Fruit fly (Drosophila melanogaster) whole organism, embryonic: ENCODE measurements around the gene CG12075.

Source experiments
- Abd-B ChIP-seq: fragments of 200-800 bp; sonication (Bioruptor generic); optimal IDR thresholded peaks from 2 replicates; lab custom pipeline; 2018; ENCODE audit warnings: missing biosample characterization, mild to moderate bottlenecking, missing genetic modification characterization, moderate library complexity
- Awh ChIP-seq: fragments of 200-800 bp; sonication (Bioruptor generic); IDR thresholded peaks from 2 replicates; pipeline ENCODE4, ENCODE4 v1.3.6; 2022; ENCODE audit warnings: missing biosample characterization, missing genetic modification characterization
- BEAF-32 ChIP-seq: fragments of 200-800 bp; sonication (Bioruptor generic); optimal IDR thresholded peaks from 3 replicates; lab custom pipeline; 2017; ENCODE audit warnings: missing biosample characterization, missing genetic modification characterization, mild to moderate bottlenecking, moderate library complexity, missing genetic modification reagents
- BtbVII ChIP-seq: fragments of 200-800 bp; sonication (Bioruptor generic); optimal IDR thresholded peaks from 3 replicates; lab custom pipeline; 2017; ENCODE audit warnings: missing biosample characterization, mild to moderate bottlenecking, missing genetic modification characterization
- CG10209 ChIP-seq: fragments of 200-800 bp; sonication (Bioruptor generic); optimal IDR thresholded peaks from 3 replicates; lab custom pipeline; 2017; ENCODE audit warnings: missing biosample characterization, mild to moderate bottlenecking, missing genetic modification characterization, missing genetic modification reagents
- CG10959 ChIP-seq: fragments of 200-800 bp; sonication (Bioruptor generic); IDR thresholded peaks from 2 replicates; pipeline ENCODE4 v1.3.6; 2022; ENCODE audit warnings: missing biosample characterization, missing genetic modification characterization
- CG11398 ChIP-seq: fragments of 200-800 bp; sonication (Bioruptor generic); optimal IDR thresholded peaks from 2 replicates; lab custom pipeline; 2016; ENCODE audit warnings: missing biosample characterization, missing genetic modification characterization
- CG11560 ChIP-seq: fragments of 200-800 bp; sonication (Bioruptor generic); IDR thresholded peaks from 3 replicates; pipeline ENCODE4 v1.3.6; 2022; ENCODE audit warnings: missing biosample characterization, missing genetic modification characterization
- CG12236 ChIP-seq: fragments of 200-800 bp; sonication (Bioruptor generic); optimal IDR thresholded peaks from 2 replicates; lab custom pipeline; 2016; ENCODE audit warnings: missing biosample characterization, missing genetic modification characterization
- CG12299 ChIP-seq: fragments of 200-800 bp; sonication (Bioruptor generic); optimal IDR thresholded peaks from 2 replicates; lab custom pipeline; 2018; ENCODE audit warnings: missing biosample characterization, mild to moderate bottlenecking, missing genetic modification characterization
- CG12391 ChIP-seq: fragments of 200-800 bp; sonication (Bioruptor generic); optimal IDR thresholded peaks from 3 replicates; lab custom pipeline; 2018; ENCODE audit warnings: missing biosample characterization, mild to moderate bottlenecking, missing genetic modification characterization, moderate library complexity
- CG12744 ChIP-seq: fragments of 200-800 bp; sonication (Bioruptor generic); optimal IDR thresholded peaks from 2 replicates; lab custom pipeline; 2016; ENCODE audit warnings: missing biosample characterization, missing genetic modification characterization
- CG12769 ChIP-seq: fragments of 200-800 bp; sonication (Bioruptor generic); optimal IDR thresholded peaks from 2 replicates; lab custom pipeline; 2019; ENCODE audit warnings: missing biosample characterization, mild to moderate bottlenecking, missing genetic modification characterization, moderate library complexity
- CG14050 ChIP-seq: fragments of 200-800 bp; sonication (Bioruptor generic); IDR thresholded peaks from 3 replicates; pipeline ENCODE4 v1.3.6; 2022; ENCODE audit warnings: missing biosample characterization, missing genetic modification characterization
- CG15073 ChIP-seq: fragments of 200-800 bp; sonication (Bioruptor generic); optimal IDR thresholded peaks from 2 replicates; lab custom pipeline; 2016; ENCODE audit warnings: missing biosample characterization, missing genetic modification characterization
- CG15601 ChIP-seq: fragments of 200-800 bp; sonication (Bioruptor generic); optimal IDR thresholded peaks from 3 replicates; lab custom pipeline; 2019; ENCODE audit warnings: missing biosample characterization, mild to moderate bottlenecking, missing genetic modification characterization, moderate library complexity
- CG17912 ChIP-seq: fragments of 200-800 bp; sonication (Bioruptor generic); optimal IDR thresholded peaks from 2 replicates; lab custom pipeline; 2018; ENCODE audit warnings: missing biosample characterization, mild to moderate bottlenecking, missing genetic modification characterization
- CG18599 ChIP-seq: fragments of 200-800 bp; sonication (Bioruptor generic); optimal IDR thresholded peaks from 3 replicates; lab custom pipeline; 2017; ENCODE audit warnings: missing biosample characterization, missing genetic modification characterization, mild to moderate bottlenecking, moderate library complexity, missing genetic modification reagents
- CG4404 ChIP-seq: fragments of 200-800 bp; sonication (Bioruptor generic); IDR thresholded peaks from 2 replicates; pipeline ENCODE4 v1.3.6; 2022; ENCODE audit warnings: missing biosample characterization, missing genetic modification characterization
- CG4820 ChIP-seq: fragments of 200-800 bp; sonication (Bioruptor generic); optimal IDR thresholded peaks from 3 replicates; lab custom pipeline; 2016; ENCODE audit warnings: missing biosample characterization, missing genetic modification characterization
- CG5953 ChIP-seq: fragments of 200-800 bp; sonication (Bioruptor generic); IDR thresholded peaks from 2 replicates; pipeline ENCODE4 v1.3.6; 2022; ENCODE audit warnings: missing biosample characterization, missing genetic modification characterization
- CG6689 ChIP-seq: fragments of 200-800 bp; sonication (Bioruptor generic); IDR thresholded peaks from 2 replicates; pipeline ENCODE4 v1.3.6; 2022; ENCODE audit warnings: missing biosample characterization, missing genetic modification characterization
- CG6765 ChIP-seq: fragments of 200-800 bp; sonication (Bioruptor generic); optimal IDR thresholded peaks from 3 replicates; lab custom pipeline; 2017; ENCODE audit warnings: missing biosample characterization, mild to moderate bottlenecking, missing genetic modification characterization
- CG7786 ChIP-seq: fragments of 200-800 bp; sonication (Bioruptor generic); optimal IDR thresholded peaks from 2 replicates; lab custom pipeline; 2016; ENCODE audit warnings: missing biosample characterization, missing genetic modification characterization
- CG9727 ChIP-seq: fragments of 200-800 bp; sonication (Bioruptor generic); optimal IDR thresholded peaks from 3 replicates; lab custom pipeline; 2017; ENCODE audit warnings: missing biosample characterization, mild to moderate bottlenecking, missing genetic modification characterization
- CHES-1-like ChIP-seq: fragments of 200-800 bp; sonication (Bioruptor generic); optimal IDR thresholded peaks from 2 replicates; lab custom pipeline; 2016; ENCODE audit warnings: missing biosample characterization, missing genetic modification characterization
- Chrac-16 ChIP-seq: fragments of 200-800 bp; sonication (Bioruptor generic); optimal IDR thresholded peaks from 3 replicates; lab custom pipeline; 2016; ENCODE audit warnings: missing biosample characterization, missing genetic modification characterization
- Hr78 ChIP-seq, 2 experiments: fragments of 200-800 bp in 1 of 2; fragments of >200 bp in 1 of 2; sonication (Bioruptor generic) in 1 of 2; optimal IDR thresholded peaks; 2 replicates each; lab custom pipeline; 2017 to 2019; ENCODE audit warnings: missing biosample characterization in 2 of 2, missing genetic modification characterization in 2 of 2, mild to moderate bottlenecking in 1 of 2, moderate library complexity in 1 of 2
- Meics ChIP-seq: fragments of 200-800 bp; sonication (Bioruptor generic); optimal IDR thresholded peaks from 2 replicates; lab custom pipeline; 2017; ENCODE audit warnings: missing biosample characterization, mild to moderate bottlenecking, missing genetic modification characterization
- Side ChIP-seq: fragments of 200-800 bp; sonication (Bioruptor generic); optimal IDR thresholded peaks from 2 replicates; lab custom pipeline; 2016; ENCODE audit warnings: missing biosample characterization, missing genetic modification characterization
- Spps ChIP-seq: fragments of 200-800 bp; sonication (Bioruptor generic); optimal IDR thresholded peaks from 2 replicates; lab custom pipeline; 2018; ENCODE audit warnings: missing biosample characterization, mild to moderate bottlenecking, missing genetic modification characterization
- Xrp1 ChIP-seq: fragments of 200-800 bp; sonication (Bioruptor generic); IDR thresholded peaks from 2 replicates; pipeline ENCODE4 v1.3.6; 2022; ENCODE audit warnings: missing biosample characterization, missing genetic modification characterization
- ac ChIP-seq: fragments of 200-800 bp; sonication (Bioruptor generic); optimal IDR thresholded peaks from 3 replicates; lab custom pipeline; 2017; ENCODE audit warnings: missing biosample characterization, mild to moderate bottlenecking, missing genetic modification characterization
- az2 ChIP-seq: fragments of 200-800 bp; sonication (Bioruptor generic); optimal IDR thresholded peaks from 3 replicates; lab custom pipeline; 2016; ENCODE audit warnings: missing biosample characterization, missing genetic modification characterization
- bcd ChIP-seq: fragments of 200-800 bp; sonication (Bioruptor generic); optimal IDR thresholded peaks from 2 replicates; lab custom pipeline; 2017; ENCODE audit warnings: missing biosample characterization, mild to moderate bottlenecking, missing genetic modification characterization
- cad ChIP-seq: fragments of >200 bp; optimal IDR thresholded peaks from 2 replicates; lab custom pipeline; 2017; ENCODE audit warnings: missing biosample characterization, missing genetic modification characterization
- croc ChIP-seq: fragments of 200-800 bp; sonication (Bioruptor generic); conservative IDR thresholded peaks from 3 replicates; pipeline ENCODE4 v1.3.6; 2022; ENCODE audit warnings: missing biosample characterization, missing genetic modification characterization
- dmrt11E ChIP-seq: fragments of 200-800 bp; sonication (Bioruptor generic); optimal IDR thresholded peaks from 3 replicates; lab custom pipeline; 2018; ENCODE audit warnings: missing biosample characterization, mild to moderate bottlenecking, missing genetic modification characterization, moderate library complexity
- eyg ChIP-seq: fragments of 200-800 bp; sonication (Bioruptor generic); optimal IDR thresholded peaks from 3 replicates; lab custom pipeline; 2016; ENCODE audit warnings: missing biosample characterization, missing genetic modification characterization
- fu2 ChIP-seq: fragments of 200-800 bp; sonication (Bioruptor generic); optimal IDR thresholded peaks from 2 replicates; lab custom pipeline; 2016; ENCODE audit warnings: missing biosample characterization, missing genetic modification characterization
- grau ChIP-seq: fragments of 200-800 bp; optimal IDR thresholded peaks from 3 replicates; lab custom pipeline; 2019; ENCODE audit warnings: missing biosample characterization, mild to moderate bottlenecking, missing genetic modification characterization, moderate library complexity
- h ChIP-seq: fragments of >200 bp; optimal IDR thresholded peaks from 2 replicates; lab custom pipeline; 2017
- lab ChIP-seq: fragments of 200-800 bp; sonication (Bioruptor generic); optimal IDR thresholded peaks from 3 replicates; lab custom pipeline; 2017; ENCODE audit warnings: missing biosample characterization, missing genetic modification characterization, mild to moderate bottlenecking, moderate library complexity, missing genetic modification reagents
- nerfin-1 ChIP-seq: fragments of 200-800 bp; sonication (Bioruptor generic); optimal IDR thresholded peaks from 3 replicates; lab custom pipeline; 2019; ENCODE audit warnings: missing biosample characterization, mild to moderate bottlenecking, missing genetic modification characterization, moderate library complexity
- psq ChIP-seq: fragments of 200-800 bp; sonication (Bioruptor generic); optimal IDR thresholded peaks from 2 replicates; lab custom pipeline; 2017; ENCODE audit warnings: missing biosample characterization, missing genetic modification characterization
- slbo ChIP-seq: fragments of 200-800 bp; sonication (Bioruptor generic); IDR thresholded peaks from 2 replicates; pipeline ENCODE4 v1.3.6; 2022; ENCODE audit warnings: missing biosample characterization, missing genetic modification characterization
- ssp ChIP-seq: fragments of 200-800 bp; sonication (Bioruptor generic); IDR thresholded peaks from 2 replicates; pipeline ENCODE4 v1.3.6; 2022; ENCODE audit warnings: missing biosample characterization, missing genetic modification characterization
- tio ChIP-seq: fragments of 200-800 bp; sonication (Bioruptor generic); optimal IDR thresholded peaks from 2 replicates; lab custom pipeline; 2017; ENCODE audit warnings: missing biosample characterization, missing genetic modification characterization, inconsistent platforms
- tna ChIP-seq: fragments of 200-800 bp; sonication (Bioruptor generic); IDR thresholded peaks from 2 replicates; pipeline ENCODE4 v1.3.6; 2022; ENCODE audit warnings: missing biosample characterization, missing genetic modification characterization; ENCODE audit not compliant: partially characterized antibody
- trem ChIP-seq: fragments of 200-800 bp; optimal IDR thresholded peaks from 3 replicates; lab custom pipeline; 2019; ENCODE audit warnings: missing biosample characterization, mild to moderate bottlenecking, missing genetic modification characterization, moderate library complexity
- zen2 ChIP-seq: fragments of 200-800 bp; sonication (Bioruptor generic); IDR thresholded peaks from 3 replicates; pipeline ENCODE4 v1.3.6; 2022; ENCODE audit warnings: missing biosample characterization, missing genetic modification characterization; ENCODE audit not compliant: partially characterized antibody

The CG12075 gene

DNA sequence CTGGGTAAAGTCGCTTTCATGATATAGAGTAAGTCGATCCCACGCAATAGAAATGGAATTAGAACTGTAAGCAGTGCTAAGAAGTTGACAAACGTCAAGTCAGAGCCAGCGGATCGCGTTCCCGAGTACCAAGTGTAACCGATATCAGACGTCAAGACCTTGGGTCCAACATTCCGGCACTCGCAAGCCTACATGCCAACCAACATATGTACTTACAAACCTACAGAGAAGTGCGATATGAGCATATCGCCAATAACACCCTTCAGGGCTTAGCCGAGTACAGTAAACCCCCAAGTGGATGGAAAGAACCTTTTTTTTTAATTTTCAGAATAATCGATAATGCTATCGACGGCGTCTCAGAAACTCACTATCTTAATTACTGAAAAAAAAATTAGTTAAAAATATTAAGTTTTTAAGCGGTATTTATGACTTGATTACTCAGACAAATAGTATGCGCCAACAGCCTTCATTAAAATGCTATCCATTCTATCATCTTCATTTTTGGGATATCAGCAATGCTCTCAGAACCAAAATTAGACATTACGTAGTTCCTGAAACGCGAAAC lies 54.4 kb downstream of the CG12075 start:
- TF ChIP-seq tio (GFP tag; lab: Kevin White, UChicago) (peak; percentile 1), eyg (GFP tag; lab: Kevin White, UChicago) (no peak), CG12236 (GFP tag; lab: Kevin White, UChicago) (no peak), ssp (GFP tag; lab: Robert Waterston, UW) (peak; percentile 36), bcd (GFP tag; lab: Kevin White, UChicago) (peak; percentile 33), CG15073 (GFP tag; lab: Kevin White, UChicago) (no peak), CG15601 (tag; lab: Kevin White, UChicago) (no peak), Hr78 (GFP tag; optimal IDR thresholded peaks at IDR 0.05; lab: Kevin White, UChicago) (no peak), Spps (tag; lab: Kevin White, UChicago) (no peak), slbo (GFP tag; lab: Robert Waterston, UW) (peak; percentile 79), BtbVII (GFP tag; lab: Kevin White, UChicago) (peak; percentile 65), dmrt11E (no peak), CG7786 (GFP tag; lab: Kevin White, UChicago) (peak; percentile 53), CG12769 (tag; lab: Kevin White, UChicago) (peak; percentile 24), CG12744 (GFP tag; lab: Kevin White, UChicago) (no peak), h (lab: Kevin White, UChicago) (no peak), CG5953 (GFP tag; lab: Robert Waterston, UW) (no peak), CG17912 (GFP tag; lab: Kevin White, UChicago) (no peak), Abd-B (GFP tag; lab: Kevin White, UChicago) (no peak), CG12299 (tag; lab: Kevin White, UChicago) (no peak), nerfin-1 (tag; lab: Kevin White, UChicago) (peak; percentile 9), CG10959 (no peak), Chrac-16 (GFP tag; lab: Kevin White, UChicago) (peak; percentile 16), ac (GFP tag; lab: Kevin White, UChicago) (no peak), CG11560 (tag; lab: Robert Waterston, UW) (peak; percentile 54; the same call in 1 of the 3 replicates), cad (GFP tag; lab: Kevin White, UChicago) (no peak), tna (no peak), Meics (GFP tag; lab: Kevin White, UChicago) (peak; percentile 70), CG4404 (GFP tag; lab: Robert Waterston, UW) (no peak), CG4820 (peak; percentile 10), Xrp1 (peak; percentile 26; the same call in 1 of the 2 replicates), CG14050 (GFP tag; lab: Robert Waterston, UW) (peak; percentile 21; the same call in 1 of the 3 replicates), CG6765 (GFP tag; lab: Kevin White, UChicago) (no peak), trem (no peak), zen2 (GFP tag; lab: Robert Waterston, UW) (no peak), CHES-1-like (GFP tag; lab: Kevin White, UChicago) (peak; percentile 17), Awh (GFP tag; lab: Robert Waterston, UW) (peak; percentile 50; the same call in 1 of the 2 replicates), az2 (GFP tag; lab: Kevin White, UChicago) (peak; percentile 12), psq (GFP tag; lab: Kevin White, UChicago) (no peak), CG6689 (GFP tag; lab: Robert Waterston, UW) (peak; percentile 65), CG10209 (GFP tag; lab: Kevin White, UChicago) (peak; percentile 47), CG11398 (no peak), CG12391 (peak; percentile 49), grau (peak; percentile 93), fu2 (peak; percentile 51), CG9727 (peak; percentile 41), CG18599 (peak; percentile 88), croc (GFP tag; lab: Robert Waterston, UW) (no peak), BEAF-32 (GFP tag; lab: Kevin White, UChicago) (no peak), lab (GFP tag; lab: Kevin White, UChicago) (peak; percentile 84), Side (GFP tag; lab: Kevin White, UChicago) (peak; percentile 39)
